Fruit fly (Drosophila melanogaster) Kc167 (cell line): ENCODE data around the gene Pburs.

Source experiments
- Myc ChIP-seq: fragments of >200 bp; optimal IDR thresholded peaks from 2 replicates; lab custom pipeline; 2017; ENCODE audit warnings: missing external identifiers
- Sin3A ChIP-seq: fragments of >200 bp; optimal IDR thresholded peaks from 2 replicates; lab custom pipeline; 2018; ENCODE audit warnings: missing external identifiers
- h ChIP-seq: fragments of >200 bp; optimal IDR thresholded peaks from 3 replicates; lab custom pipeline; 2018; ENCODE audit warnings: missing external identifiers
- insv ChIP-seq: fragments of >200 bp; optimal IDR thresholded peaks from 3 replicates; lab custom pipeline; 2018; ENCODE audit warnings: missing external identifiers
- psq ChIP-seq: fragments of >200 bp; optimal IDR thresholded peaks from 2 replicates; lab custom pipeline; 2017; ENCODE audit warnings: missing external identifiers
- ttk ChIP-seq: sonication (Bioruptor generic); optimal IDR thresholded peaks from 2 replicates; lab custom pipeline; 2017; ENCODE audit warnings: missing external identifiers

The Pburs gene

dm6 chr2L:14397948-14398347 is 19.2 kb downstream of the Pburs start:
- TF ChIP-seq Myc (no peak), insv (lab: Kevin White, UChicago) (no peak), psq (no peak), h (lab: Kevin White, UChicago) (no peak), ttk (lab: Kevin White, UChicago) (no peak), Sin3A (lab: Kevin White, UChicago) (no peak)

dm6 chr2L:14397067-14397598 is 20.0 kb downstream of the Pburs start:
- TF ChIP-seq ttk (lab: Kevin White, UChicago), result no peak
- no peak for TF ChIP-seq Sin3A (lab: Kevin White, UChicago)
- TF ChIP-seq Myc, result no peak
- TF ChIP-seq psq, result no peak
- no peak for TF ChIP-seq insv (lab: Kevin White, UChicago)
- TF ChIP-seq h (lab: Kevin White, UChicago), result no peak

DNA sequence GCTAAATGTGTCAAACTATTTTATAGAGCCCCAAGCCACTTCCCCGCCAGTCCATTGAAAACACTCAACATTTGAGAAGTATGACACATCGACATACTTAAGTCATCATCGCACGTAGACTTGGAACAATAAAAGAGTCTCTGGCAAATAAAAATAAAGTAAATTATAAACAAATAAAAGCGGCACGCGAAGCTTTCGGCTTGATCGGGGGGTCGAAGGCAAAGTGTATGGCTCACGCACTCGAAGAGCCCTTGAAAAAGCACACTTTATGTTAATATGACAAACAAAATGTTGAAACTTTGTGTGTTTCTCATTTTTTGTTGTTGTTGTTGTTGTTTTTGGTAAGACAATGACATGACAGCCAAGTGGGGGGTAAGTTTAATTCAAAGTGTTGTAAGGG is 20.9 kb downstream of the Pburs start:
- TF ChIP-seq h (lab: Kevin White, UChicago), result no peak

- no peak for TF ChIP-seq h (lab: Kevin White, UChicago)
- TF ChIP-seq Myc, result no peak
- no peak for TF ChIP-seq ttk (lab: Kevin White, UChicago)
- TF ChIP-seq insv (lab: Kevin White, UChicago), result no peak
- no peak for TF ChIP-seq psq
Measured at dm6 chr2L:14395065-14395439, 22.1 kb downstream of the Pburs start.

DNA sequence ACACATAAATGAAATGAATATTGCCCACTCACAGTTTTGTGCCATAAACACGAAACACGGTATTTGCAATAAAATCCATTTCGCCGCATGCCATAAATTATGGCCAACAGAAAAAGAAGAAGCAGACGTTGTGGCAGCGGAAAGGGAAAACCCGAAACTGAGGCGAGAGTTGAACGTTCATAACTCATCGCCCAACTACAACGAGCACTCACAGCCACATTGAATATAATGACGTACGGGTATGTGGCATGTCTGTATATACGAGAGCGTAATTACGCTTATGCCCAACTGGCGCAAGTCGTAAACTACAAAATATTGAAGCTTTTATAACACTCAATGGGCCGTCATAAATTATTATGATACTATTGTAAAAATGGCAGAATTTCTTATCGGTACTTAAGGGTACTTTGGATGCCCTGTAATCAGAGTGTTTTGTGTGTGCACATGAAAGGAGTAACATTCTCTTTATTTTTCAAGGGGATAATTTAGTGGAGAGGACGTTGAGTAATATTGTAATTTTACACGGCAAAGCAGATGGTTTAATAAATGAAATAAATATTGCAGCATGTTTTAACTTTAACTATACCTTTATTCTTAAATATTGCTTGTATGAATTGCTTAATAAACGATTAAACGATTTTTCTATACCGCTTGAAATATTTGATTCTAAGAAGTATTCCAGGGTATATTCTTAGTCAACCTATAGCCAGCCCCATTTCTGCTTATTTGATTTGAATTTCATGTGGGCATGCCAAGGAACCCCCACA is 22.6 kb downstream of the Pburs start:
- TF ChIP-seq Myc (no peak), h (lab: Kevin White, UChicago) (no peak), psq (no peak)

dm6 chr2L:14393527-14393926 is 23.6 kb downstream of the Pburs start:
- TF ChIP-seq ttk (lab: Kevin White, UChicago) (no peak), Myc (no peak)

DNA sequence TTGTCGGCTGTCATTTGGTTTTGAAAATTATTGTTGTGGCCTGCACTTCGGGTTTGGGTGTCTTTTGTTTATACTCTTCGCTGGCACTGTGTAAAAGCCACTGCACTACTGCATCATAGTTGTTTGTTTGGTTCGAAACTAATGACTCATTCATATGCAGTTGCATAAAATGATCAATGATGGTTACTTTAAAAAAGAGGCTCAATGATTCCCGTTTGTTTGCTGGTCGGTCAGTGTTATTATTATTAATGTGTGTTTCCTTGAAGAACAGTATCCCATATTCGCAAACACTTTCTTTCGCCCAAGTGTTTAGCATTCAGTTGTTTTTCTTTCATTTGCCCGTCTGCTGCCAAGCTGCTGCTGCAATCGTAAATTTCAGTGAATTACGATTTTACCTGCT is 28.7 kb downstream of the Pburs start:
- no peak for TF ChIP-seq Sin3A (lab: Kevin White, UChicago)
- TF ChIP-seq ttk (lab: Kevin White, UChicago), result no peak
- TF ChIP-seq insv (lab: Kevin White, UChicago), result no peak
- no peak for TF ChIP-seq h (lab: Kevin White, UChicago)

DNA sequence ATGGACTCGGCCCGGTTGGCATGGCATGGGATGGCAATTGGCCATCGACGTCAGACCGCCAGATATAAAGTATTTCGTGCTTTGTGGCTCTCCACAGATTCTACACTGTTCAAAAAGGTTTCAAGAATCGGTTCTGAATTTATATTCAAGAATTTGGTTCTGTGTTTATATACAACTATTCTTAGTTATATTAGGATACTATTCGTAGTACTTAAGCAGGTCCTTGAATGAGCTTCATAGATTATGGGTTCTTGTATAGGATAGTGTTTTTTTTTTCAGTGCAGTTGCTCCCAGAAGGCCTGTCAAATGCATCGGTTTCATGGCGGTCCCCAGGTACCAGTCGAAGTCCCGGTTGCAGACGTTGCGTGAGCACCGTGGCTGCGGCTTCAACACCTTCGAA is 30.6 kb downstream of the Pburs start:
- TF ChIP-seq Myc (no peak), ttk (lab: Kevin White, UChicago) (no peak), h (lab: Kevin White, UChicago) (no peak), Sin3A (lab: Kevin White, UChicago) (no peak), insv (lab: Kevin White, UChicago) (no peak), psq (no peak)

DNA sequence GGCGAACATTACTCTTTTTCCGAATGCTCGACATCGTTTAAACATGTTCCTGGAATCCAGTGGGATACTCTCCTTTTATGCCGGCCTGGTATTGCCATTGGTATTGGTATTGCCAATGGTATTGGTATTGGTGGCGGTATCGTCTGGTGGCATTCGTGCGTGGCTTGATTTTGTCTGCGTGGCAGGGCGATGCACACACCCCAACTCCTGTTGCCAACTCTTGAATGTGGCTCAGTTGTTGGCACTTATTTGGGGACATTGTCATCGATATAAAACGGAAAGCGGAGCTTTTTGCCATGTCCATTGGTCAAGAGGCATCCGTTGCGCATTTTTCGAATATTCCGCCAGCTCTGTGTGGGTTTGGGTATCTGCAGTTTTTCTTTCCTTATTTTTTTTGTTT is 35.2 kb downstream of the Pburs start:
- no peak for TF ChIP-seq insv (lab: Kevin White, UChicago)
- TF ChIP-seq Sin3A (lab: Kevin White, UChicago), result no peak
- TF ChIP-seq h (lab: Kevin White, UChicago), result no peak

- TF ChIP-seq insv (lab: Kevin White, UChicago), result no peak
- no peak for TF ChIP-seq Myc
- no peak for TF ChIP-seq h (lab: Kevin White, UChicago)
- no peak for TF ChIP-seq Sin3A (lab: Kevin White, UChicago)
Measured at dm6 chr2L:14381072-14381471, 36.1 kb downstream of the Pburs start, which contains the start of gene ppk. ppk (minus strand) TSS chr2L:14381172.

DNA sequence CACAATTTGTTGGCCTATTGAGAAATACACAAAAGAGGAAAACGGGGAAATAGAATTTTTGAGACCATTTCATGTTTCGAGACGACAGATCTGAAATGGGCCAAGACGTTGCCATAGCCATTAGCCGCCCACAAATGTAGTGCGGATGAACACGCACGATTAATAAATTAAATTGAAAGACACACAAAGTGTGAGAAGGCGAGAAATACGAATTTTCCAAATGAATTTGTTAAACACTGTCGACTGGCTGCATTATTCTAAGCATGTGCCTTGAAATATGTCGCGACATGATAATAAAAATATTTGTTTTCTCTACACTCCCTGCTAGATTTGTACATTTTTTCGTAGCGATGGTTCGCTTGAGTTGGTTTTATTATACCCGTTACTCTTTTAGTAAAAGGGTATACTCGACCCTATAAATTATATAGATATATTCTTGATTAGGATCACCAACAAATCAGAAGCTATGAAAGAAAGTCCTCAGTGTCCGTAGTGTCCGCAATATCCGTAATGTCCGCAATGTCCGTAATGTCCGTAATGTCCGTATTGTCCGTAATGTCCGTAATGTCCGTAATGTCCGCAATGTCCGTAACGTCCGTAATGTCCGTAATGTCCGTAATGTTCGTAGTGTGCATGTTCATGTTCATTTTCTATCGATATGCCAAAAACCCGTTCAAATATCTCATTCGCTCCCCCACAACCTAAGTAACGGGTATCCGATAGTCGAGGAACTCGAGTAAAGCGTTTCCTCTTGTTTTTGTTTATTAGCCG is 40.5 kb downstream of the Pburs start:
- TF ChIP-seq insv (lab: Kevin White, UChicago) (no peak), Myc (no peak), psq (no peak), Sin3A (lab: Kevin White, UChicago) (no peak)

dm6 chr2L:14374024-14374423 is 43.1 kb downstream of the Pburs start:
- no peak for TF ChIP-seq insv (lab: Kevin White, UChicago)
- no peak for TF ChIP-seq Myc
- TF ChIP-seq h (lab: Kevin White, UChicago), result no peak
- no peak for TF ChIP-seq psq
- TF ChIP-seq ttk (lab: Kevin White, UChicago), result no peak
- TF ChIP-seq Sin3A (lab: Kevin White, UChicago), result no peak

DNA sequence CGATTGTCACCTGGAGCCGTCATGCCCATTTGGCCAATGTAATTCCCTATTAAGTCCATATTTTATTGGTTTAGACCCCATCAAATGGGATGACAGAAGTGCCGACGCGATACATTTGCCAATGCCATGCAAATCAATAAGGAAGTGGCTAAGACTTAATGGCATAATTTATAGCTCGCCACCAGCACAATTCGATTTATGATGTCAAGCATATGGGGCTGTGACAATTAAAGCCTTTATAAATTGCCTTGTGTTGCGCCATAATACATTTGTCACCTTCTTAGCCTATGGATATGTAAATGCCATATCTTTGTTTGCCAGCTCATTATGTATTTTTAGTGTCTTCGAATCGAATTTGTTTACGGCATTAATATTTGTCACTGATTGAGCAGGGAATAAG is 43.9 kb downstream of the Pburs start:
- no peak for TF ChIP-seq Sin3A (lab: Kevin White, UChicago)
- no peak for TF ChIP-seq Myc
- no peak for TF ChIP-seq h (lab: Kevin White, UChicago)
- TF ChIP-seq insv (lab: Kevin White, UChicago), result no peak
- no peak for TF ChIP-seq ttk (lab: Kevin White, UChicago)
- TF ChIP-seq psq, result no peak
